Fruit fly (Drosophila melanogaster): ENCODE measurements around the gene CG31626.

- TF ChIP-seq CTCF (optimal IDR thresholded peaks at IDR 0.05) (no peak), CG8478 (optimal IDR thresholded peaks at IDR 0.05) (no peak)
These were observed 36.3 kb downstream of the CG31626 start, which contains the start of gene CG31624 for dm6 chr2L:21200275-21200674.

All from S2 (cell line).